Worm (Caenorhabditis elegans): ENCODE data around the gene EEED8.14.

DNA sequence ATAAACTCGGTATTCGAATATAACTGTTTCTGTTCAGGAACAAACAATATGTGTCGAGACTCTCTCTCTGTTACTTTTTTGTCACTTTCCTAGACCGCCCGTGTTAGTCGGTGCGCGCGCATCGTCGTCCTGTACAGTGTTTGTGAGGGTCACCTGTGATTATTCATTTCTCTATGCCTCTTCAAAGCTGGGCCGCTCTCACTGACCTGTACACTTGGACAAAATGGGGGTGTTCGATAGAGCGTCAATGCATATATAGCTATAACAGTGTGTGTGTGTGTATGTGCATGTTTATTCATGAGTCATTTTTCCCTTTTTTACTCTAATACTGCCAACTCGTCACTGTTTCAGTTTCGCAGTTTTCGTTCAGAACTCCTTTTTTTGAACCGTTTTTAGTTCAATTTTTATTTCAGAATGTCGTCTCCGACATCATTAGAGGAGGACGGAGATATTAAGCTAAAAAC, 34.2 kb downstream of the EEED8.14 start, which contains the start of gene pkc-3:
- TF ChIP-seq mab-5 (tag; optimal IDR thresholded peaks at IDR 0.05) (no peak), skn-1 (tag; optimal IDR thresholded peaks at IDR 0.05) (no peak), nhr-129 (tag; optimal IDR thresholded peaks at IDR 0.05) (peak; percentile 78), blmp-1 (tag; optimal IDR thresholded peaks at IDR 0.05; ENCODE audit: insufficient read depth) (peak; percentile 50), nhr-77 (tag; optimal IDR thresholded peaks at IDR 0.05) (no peak), nhr-12 (tag; optimal IDR thresholded peaks at IDR 0.05) (no peak), F13H6.1 (tag; optimal IDR thresholded peaks at IDR 0.05) (peak; percentile 62), unc-62 (GFP tag; optimal IDR thresholded peaks at IDR 0.05) (no peak), R02D3.7 (tag; optimal IDR thresholded peaks at IDR 0.05) (no peak)
